Worm (Caenorhabditis elegans) whole organism, late embryonic: ENCODE measurements around the gene clc-7.

ENCODE experiments used
- ceh-31 ChIP-seq: sonication (generic microtip); optimal IDR thresholded peaks from 2 replicates; lab custom pipeline; 2016; ENCODE audit warnings: missing genetic modification characterization, missing compliant biosample characterization
- ceh-48 ChIP-seq: sonication (generic microtip); optimal IDR thresholded peaks from 2 replicates; lab custom pipeline; 2016; ENCODE audit warnings: missing genetic modification characterization, inconsistent platforms, missing compliant biosample characterization

ce11 chrX:5111894-5112293 is 44.0 kb downstream of the clc-7 start:
- TF ChIP-seq ceh-48 (tag; lab: Kevin White, UChicago) (no peak), ceh-31 (no peak)
